Fruit fly (Drosophila melanogaster) whole organism, pupa: ENCODE measurements around the gene CG43136.
A peak's percentile ranks its signal among the peaks of the same experiment; 100 is the strongest.

Source experiments
- CG10348 ChIP-seq: fragments of 200-800 bp; sonication (Bioruptor generic); IDR thresholded peaks from 2 replicates; pipeline ENCODE4 v1.3.6; 2022; ENCODE audit warnings: missing biosample characterization, missing genetic modification characterization
- CG12605 ChIP-seq: fragments of 200-800 bp; sonication (Bioruptor generic); IDR thresholded peaks from 2 replicates; pipeline ENCODE4 v1.3.6; 2022; ENCODE audit warnings: missing biosample characterization, missing genetic modification characterization
- CG13204 ChIP-seq: fragments of 200-800 bp; sonication (Bioruptor generic); optimal IDR thresholded peaks from 2 replicates; lab custom pipeline; 2018; ENCODE audit warnings: missing biosample characterization, mild to moderate bottlenecking, missing genetic modification characterization, moderate library complexity
- CG14655 ChIP-seq: fragments of 200-800 bp; sonication (Bioruptor generic); optimal IDR thresholded peaks from 3 replicates; lab custom pipeline; 2017; ENCODE audit warnings: mild to moderate bottlenecking, missing biosample characterization, missing genetic modification reagents, missing genetic modification characterization
- CG15710 ChIP-seq: fragments of 200-800 bp; sonication (Bioruptor generic); optimal IDR thresholded peaks from 2 replicates; lab custom pipeline; 2018; ENCODE audit warnings: missing biosample characterization, mild to moderate bottlenecking, missing genetic modification characterization, moderate library complexity
- CG17806 ChIP-seq: fragments of 200-800 bp; sonication (Bioruptor generic); optimal IDR thresholded peaks from 2 replicates; lab custom pipeline; 2018; ENCODE audit warnings: missing biosample characterization, mild to moderate bottlenecking, missing genetic modification characterization, moderate library complexity
- CG32121 ChIP-seq: fragments of 200-800 bp; sonication (Bioruptor generic); IDR thresholded peaks from 2 replicates; pipeline ENCODE4 v1.3.6; 2022; ENCODE audit warnings: missing biosample characterization, missing genetic modification characterization
- CG34367 ChIP-seq: fragments of 200-800 bp; sonication (Bioruptor generic); optimal IDR thresholded peaks from 2 replicates; lab custom pipeline; 2018; ENCODE audit warnings: missing biosample characterization, mild to moderate bottlenecking, missing genetic modification characterization
- CG4496 ChIP-seq: fragments of 200-800 bp; sonication (Bioruptor generic); IDR thresholded peaks from 3 replicates; pipeline ENCODE4 v1.3.6; 2022; ENCODE audit warnings: missing biosample characterization, missing genetic modification characterization
- CG8159 ChIP-seq: fragments of 200-800 bp; sonication (Bioruptor generic); optimal IDR thresholded peaks from 3 replicates; lab custom pipeline; 2018; ENCODE audit warnings: missing biosample characterization, mild to moderate bottlenecking, missing genetic modification characterization, moderate library complexity
- CG8301 ChIP-seq: fragments of 200-800 bp; sonication (Bioruptor generic); optimal IDR thresholded peaks from 2 replicates; lab custom pipeline; 2018; ENCODE audit warnings: missing biosample characterization, mild to moderate bottlenecking, missing genetic modification characterization
- CG9948 ChIP-seq: fragments of 200-800 bp; sonication (Bioruptor generic); optimal IDR thresholded peaks from 2 replicates; lab custom pipeline; 2018; ENCODE audit warnings: missing biosample characterization, mild to moderate bottlenecking, missing genetic modification characterization, moderate library complexity
- D1 ChIP-seq: fragments of 200-800 bp; sonication (Bioruptor generic); optimal IDR thresholded peaks from 2 replicates; lab custom pipeline; 2018; ENCODE audit warnings: missing biosample characterization, mild to moderate bottlenecking, missing genetic modification characterization, moderate library complexity
- EcR ChIP-seq: fragments of 200-800 bp; sonication (Bioruptor generic); optimal IDR thresholded peaks from 3 replicates; lab custom pipeline; 2019; ENCODE audit warnings: missing biosample characterization, missing genetic modification characterization, mild to moderate bottlenecking, moderate library complexity, missing genetic modification reagents
- Ets98B ChIP-seq: fragments of 200-800 bp; sonication (Bioruptor generic); IDR thresholded peaks from 2 replicates; pipeline ENCODE4 v1.3.6; 2022; ENCODE audit warnings: missing biosample characterization, missing genetic modification characterization
- Pif1A ChIP-seq: fragments of 200-800 bp; sonication (Bioruptor generic); optimal IDR thresholded peaks from 3 replicates; lab custom pipeline; 2016; ENCODE audit warnings: missing biosample characterization, missing genetic modification characterization
- Pif1B ChIP-seq: fragments of 200-800 bp; sonication (Bioruptor generic); optimal IDR thresholded peaks from 3 replicates; lab custom pipeline; 2016; ENCODE audit warnings: missing biosample characterization, missing genetic modification characterization
- Snoo ChIP-seq: fragments of 200-800 bp; sonication (Bioruptor generic); optimal IDR thresholded peaks from 3 replicates; lab custom pipeline; 2017; ENCODE audit warnings: missing biosample characterization, mild to moderate bottlenecking, missing genetic modification characterization, inconsistent platforms
- fd96Ca ChIP-seq: fragments of 200-800 bp; sonication (Bioruptor generic); IDR thresholded peaks from 3 replicates; pipeline ENCODE4 v1.3.6; 2022; ENCODE audit warnings: missing biosample characterization, missing genetic modification characterization
- gl ChIP-seq: fragments of 200-800 bp; sonication (Bioruptor generic); optimal IDR thresholded peaks from 2 replicates; lab custom pipeline; 2018; ENCODE audit warnings: missing biosample characterization, mild to moderate bottlenecking, missing genetic modification characterization
- rn ChIP-seq: fragments of 200-800 bp; sonication (Bioruptor generic); IDR thresholded peaks from 2 replicates; pipeline ENCODE4 v1.3.6; 2022; ENCODE audit warnings: missing biosample characterization, missing genetic modification characterization

Gene CG43136

DNA sequence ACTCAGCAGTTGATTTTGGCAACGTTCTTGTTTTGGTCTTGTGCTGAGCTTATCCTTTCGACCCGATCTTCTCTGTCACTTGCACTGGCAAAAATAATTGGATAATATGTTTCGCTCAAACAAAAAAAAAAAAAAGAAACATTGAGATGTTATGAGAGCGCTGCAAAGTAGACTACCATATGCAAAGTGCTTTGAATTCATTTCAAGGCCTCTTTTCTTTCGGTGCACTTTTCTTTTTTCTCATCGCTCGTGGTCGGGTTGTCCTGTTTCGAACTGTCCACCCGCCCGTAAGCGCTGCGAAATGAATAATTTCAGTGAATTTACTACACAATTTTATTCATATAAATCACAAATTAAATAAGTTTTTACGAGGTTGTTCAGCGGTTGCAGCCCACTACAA lies 33.6 kb upstream of the CG43136 start:
- TF ChIP-seq CG8159 (tag; lab: Kevin White, UChicago), result no peak
- 0 out of 3 replicates have a peak, but pooled peaks have one; percentile 15 for TF ChIP-seq CG4496 (GFP tag; lab: Robert Waterston, UW)
- TF ChIP-seq, all 21 proteins: peak for 1

DNA sequence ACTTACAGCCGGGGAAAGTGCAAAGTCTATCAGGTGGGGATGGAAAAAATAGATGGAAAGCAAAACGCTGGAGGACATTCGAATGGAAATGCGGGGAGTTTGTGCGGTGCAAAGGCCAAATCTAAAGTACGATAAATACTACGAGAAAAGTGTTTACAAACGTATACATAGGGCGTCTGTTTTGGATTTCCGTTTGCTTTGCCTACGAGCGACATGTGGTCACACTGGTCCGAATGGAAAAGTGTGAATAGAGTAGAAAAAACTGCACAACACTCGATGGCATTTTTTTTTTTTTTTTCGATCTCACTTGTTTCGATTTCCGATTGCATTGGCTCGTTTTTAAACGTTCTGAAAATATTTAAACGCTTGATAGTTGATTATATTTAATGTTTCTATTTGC lies 13.8 kb upstream of the CG43136 start:
- TF ChIP-seq CG12605 (GFP tag; lab: Robert Waterston, UW), result no peak

DNA sequence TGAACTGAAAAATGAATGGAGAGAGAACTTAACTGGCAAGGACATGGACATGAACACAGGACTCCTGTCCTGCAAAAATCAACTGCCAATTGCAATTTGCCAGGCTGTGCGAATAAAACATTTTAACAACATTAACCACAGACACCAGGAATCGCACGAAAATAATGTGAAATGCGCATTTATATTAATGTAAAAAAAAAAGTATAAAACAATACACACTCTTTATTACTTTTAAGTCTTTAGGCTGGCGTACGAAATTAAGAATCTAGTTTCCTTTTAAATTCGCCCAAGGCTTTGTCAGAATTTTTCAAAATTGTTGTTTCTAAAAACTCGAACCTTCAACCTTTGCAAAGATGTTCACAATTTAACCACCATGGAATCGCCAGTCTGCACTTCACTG lies 8.6 kb upstream of the CG43136 start, which contains the start of gene CG12729:
TSS of gene CG12729 (plus strand) at position 301 of the 400 bp plus-strand sequence.
- TF ChIP-seq fd96Ca (GFP tag; lab: Robert Waterston, UW) (no peak), gl (tag; lab: Kevin White, UChicago) (no peak), CG4496 (GFP tag; lab: Robert Waterston, UW) (no peak), Pif1A (no peak), Ets98B (GFP tag; lab: Robert Waterston, UW) (no peak), CG17806 (no peak), CG15710 (tag; lab: Kevin White, UChicago) (no peak), CG14655 (no peak), CG13204 (GFP tag; lab: Kevin White, UChicago) (no peak), CG32121 (GFP tag; lab: Robert Waterston, UW) (no peak), rn (GFP tag; lab: Robert Waterston, UW) (no peak), CG12605 (GFP tag; lab: Robert Waterston, UW) (no peak), Snoo (no peak)

DNA sequence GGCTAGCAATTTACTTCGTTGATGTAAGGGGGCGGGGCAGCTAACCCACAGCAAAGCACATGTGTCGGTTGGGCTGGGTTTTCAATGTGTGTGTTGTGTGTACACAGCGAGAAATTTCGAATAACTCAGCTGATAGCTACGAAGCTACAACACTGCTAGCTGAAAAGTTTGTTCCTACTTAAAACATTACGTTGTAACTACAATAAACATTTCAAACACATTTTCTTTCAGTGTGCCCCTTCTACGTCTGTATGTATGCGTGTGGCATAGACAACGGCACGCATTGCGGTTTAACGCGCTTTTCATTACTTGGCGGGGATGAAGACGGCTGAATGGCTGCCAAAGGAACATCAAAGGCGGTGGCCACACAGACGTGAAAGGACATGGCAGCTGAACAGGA lies 6.0 kb upstream of the CG43136 start:
- no peak for TF ChIP-seq CG8159 (tag; lab: Kevin White, UChicago)
- no peak for TF ChIP-seq CG9948
- no peak for TF ChIP-seq CG14655
- no peak for TF ChIP-seq CG13204 (GFP tag; lab: Kevin White, UChicago)
- TF ChIP-seq CG8301 (tag; lab: Kevin White, UChicago), result no peak
- no peak for TF ChIP-seq CG12605 (GFP tag; lab: Robert Waterston, UW)
- TF ChIP-seq CG4496 (GFP tag; lab: Robert Waterston, UW), result no peak
- no peak for TF ChIP-seq Ets98B (GFP tag; lab: Robert Waterston, UW)
- no peak for TF ChIP-seq rn (GFP tag; lab: Robert Waterston, UW)
- TF ChIP-seq gl (tag; lab: Kevin White, UChicago), result no peak
- no peak for TF ChIP-seq CG17806
- TF ChIP-seq D1 (tag; lab: Kevin White, UChicago), result no peak
- TF ChIP-seq Pif1B, result no peak
- TF ChIP-seq CG32121 (GFP tag; lab: Robert Waterston, UW), result no peak
- no peak for TF ChIP-seq Snoo
- no peak for TF ChIP-seq CG34367 (tag; lab: Kevin White, UChicago)
- no peak for TF ChIP-seq EcR (GFP tag; lab: Kevin White, UChicago)
- no peak for TF ChIP-seq fd96Ca (GFP tag; lab: Robert Waterston, UW)

DNA sequence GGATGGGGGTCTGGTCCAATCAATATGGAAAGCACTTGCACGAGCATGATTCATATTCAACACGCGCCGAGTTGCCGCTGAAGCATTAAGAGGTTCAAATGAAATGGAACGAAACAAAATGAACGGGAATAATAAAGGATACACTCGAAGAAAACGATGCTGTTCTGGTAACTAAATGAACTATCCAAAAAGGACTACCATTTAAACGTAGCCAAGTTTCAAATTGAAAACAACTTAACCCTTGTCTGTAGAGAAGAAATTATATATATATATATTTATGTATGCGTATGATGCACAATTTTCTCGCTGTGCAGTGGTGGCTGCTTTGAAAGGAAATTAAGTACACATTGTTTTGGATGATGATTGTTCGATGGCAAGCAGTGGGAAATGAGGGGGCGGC lies 884 bp upstream of the CG43136 start:
- no peak for TF ChIP-seq D1 (tag; lab: Kevin White, UChicago)
- TF ChIP-seq CG8159 (tag; lab: Kevin White, UChicago), result peak; percentile 3
- no peak for TF ChIP-seq CG12605 (GFP tag; lab: Robert Waterston, UW)
- no peak for TF ChIP-seq CG10348 (GFP tag; lab: Robert Waterston, UW)
- TF ChIP-seq CG34367 (tag; lab: Kevin White, UChicago), result no peak

DNA sequence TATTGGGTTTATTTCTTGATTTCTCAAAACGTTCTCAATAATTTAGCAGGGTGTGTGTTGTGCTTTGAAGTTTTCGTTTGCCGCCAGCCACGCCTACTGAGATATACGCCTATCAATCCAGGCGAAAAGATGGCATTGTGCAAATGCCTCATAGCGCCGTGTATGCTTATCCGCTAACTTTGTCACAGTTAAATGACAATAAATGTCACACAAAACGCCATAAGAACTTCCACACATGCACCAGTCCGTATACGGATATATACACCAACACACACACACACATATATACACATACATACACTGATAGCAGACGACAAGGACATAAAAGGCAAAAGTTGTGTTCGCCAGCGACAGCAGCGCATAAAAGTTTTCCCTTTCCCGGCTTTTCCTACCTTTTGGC lies 11.5 kb downstream of the CG43136 start, which contains the start of gene CG43137:
TSS of gene CG43137 (minus strand) at position 101 of the 400 bp plus-strand sequence.
- TF ChIP-seq CG8159 (tag; lab: Kevin White, UChicago), result no peak
- TF ChIP-seq fd96Ca (GFP tag; lab: Robert Waterston, UW), result no peak
- TF ChIP-seq D1 (tag; lab: Kevin White, UChicago), result no peak

DNA sequence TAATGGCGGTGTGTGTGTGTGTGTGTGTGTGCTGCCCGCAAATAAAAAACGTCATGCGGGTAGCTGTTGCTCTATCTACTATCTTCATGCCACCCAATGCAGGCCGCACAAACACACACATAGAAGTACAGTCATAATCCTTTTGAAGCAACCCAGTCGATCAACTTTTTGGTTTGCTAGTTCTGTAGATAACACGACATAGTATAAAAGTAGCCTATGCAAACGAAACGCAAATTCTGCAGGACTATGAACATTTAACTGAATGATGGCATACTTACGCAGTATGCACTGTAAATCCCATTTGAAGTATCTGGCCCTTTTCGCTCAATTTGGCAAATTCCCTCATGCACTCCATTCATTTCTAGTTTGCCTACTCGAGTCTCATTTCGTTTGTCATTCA lies 12.5 kb downstream of the CG43136 start:
- TF ChIP-seq fd96Ca (GFP tag; lab: Robert Waterston, UW) (peak; percentile 48; the same call in 1 of the 3 replicates), CG12605 (GFP tag; lab: Robert Waterston, UW) (no peak), CG4496 (GFP tag; lab: Robert Waterston, UW) (peak; percentile 56; the same call in 1 of the 3 replicates)

DNA sequence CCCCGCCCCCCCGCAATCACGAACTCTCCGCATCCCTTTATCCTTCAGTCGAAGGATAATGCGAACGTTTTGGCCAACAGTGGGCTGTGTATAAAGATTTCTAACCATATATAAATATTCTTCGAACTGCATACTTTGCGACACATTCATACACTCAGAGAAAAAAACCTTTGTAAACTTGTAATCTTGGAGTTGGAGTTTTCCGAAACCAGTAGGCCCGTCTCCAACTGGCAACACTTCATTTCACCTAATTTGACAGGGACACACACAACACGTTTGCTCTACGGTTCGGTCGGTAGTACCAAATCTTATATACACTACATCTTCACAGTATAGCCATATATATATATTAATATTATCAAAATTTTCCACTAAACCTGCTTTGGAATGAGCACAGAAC lies 15.2 kb downstream of the CG43136 start, which contains the start of gene CG15764:
TSS of gene CG15764 (plus strand) at position 301 of the 400 bp plus-strand sequence.
- TF ChIP-seq CG34367 (tag; lab: Kevin White, UChicago) (no peak), gl (tag; lab: Kevin White, UChicago) (no peak), CG17806 (no peak), CG32121 (GFP tag; lab: Robert Waterston, UW) (no peak)
- TF ChIP-seq, all 21 proteins: peak for 0
